Worm (Caenorhabditis elegans) whole organism, early embryonic: ENCODE data around the gene W08G11.3.
A peak's percentile ranks its signal among the peaks of the same experiment; 100 is the strongest.
"Not testable (repeated sequence)": the region's sequence is repeated elsewhere in the genome, so short reads cannot be mapped to it uniquely, and the experiment has no call there.

Experiments
- B0310.2 ChIP-seq: sonication (generic microtip); optimal IDR thresholded peaks from 2 replicates; lab custom pipeline; 2016; ENCODE audit warnings: mild to moderate bottlenecking, missing genetic modification characterization, missing compliant biosample characterization
- F13C5.2 ChIP-seq: sonication (generic microtip); optimal IDR thresholded peaks from 2 replicates; lab custom pipeline; 2017; ENCODE audit warnings: mild to moderate bottlenecking, missing genetic modification characterization, inconsistent platforms, missing compliant biosample characterization
- aly-1 ChIP-seq: sonication (generic microtip); optimal IDR thresholded peaks from 2 replicates; lab custom pipeline; 2016; ENCODE audit warnings: missing genetic modification characterization, missing compliant biosample characterization
- ama-1 ChIP-seq: fragments of 150-350 bp; optimal IDR thresholded peaks from 2 replicates; lab custom pipeline; 2014
- ceh-13 ChIP-seq: fragments of 200-800 bp; sonication (Bioruptor generic); optimal IDR thresholded peaks from 2 replicates; lab custom pipeline; 2018; ENCODE audit warnings: mild to moderate bottlenecking, missing genetic modification characterization, missing compliant biosample characterization
- ceh-36 ChIP-seq: sonication (generic microtip); optimal IDR thresholded peaks from 2 replicates; lab custom pipeline; 2016; ENCODE audit warnings: missing genetic modification characterization, inconsistent platforms, missing compliant biosample characterization
- ets-7 ChIP-seq: sonication (generic microtip); optimal IDR thresholded peaks from 2 replicates; lab custom pipeline; 2016; ENCODE audit warnings: missing genotype, missing genetic modification characterization, missing compliant biosample characterization
- flt-1 ChIP-seq: fragments of 200-800 bp; sonication (Bioruptor generic); IDR thresholded peaks from 2 replicates; pipeline ENCODE4 v1.3.6; 2022; ENCODE audit warnings: missing genetic modification characterization, missing compliant biosample characterization
- hmbx-1 ChIP-seq: sonication (generic microtip); optimal IDR thresholded peaks from 2 replicates; lab custom pipeline; 2016; ENCODE audit warnings: mild to moderate bottlenecking, missing genetic modification characterization, missing compliant biosample characterization
- hmg-4 ChIP-seq: fragments of 200-800 bp; sonication (Bioruptor generic); optimal IDR thresholded peaks from 2 replicates; lab custom pipeline; 2018; ENCODE audit warnings: mild to moderate bottlenecking, missing genetic modification characterization, missing compliant biosample characterization
- hnd-1 ChIP-seq: sonication (generic microtip); optimal IDR thresholded peaks from 2 replicates; lab custom pipeline; 2016; ENCODE audit warnings: missing genetic modification characterization, missing compliant biosample characterization
- pes-1 ChIP-seq: fragments of 200-800 bp; sonication (Bioruptor generic); IDR thresholded peaks from 2 replicates; pipeline ENCODE4 v1.3.6; 2022; ENCODE audit warnings: missing genetic modification reagents, missing genetic modification characterization, missing compliant biosample characterization
- scrt-1 ChIP-seq: fragments of 200-800 bp; sonication (Bioruptor generic); IDR thresholded peaks from 2 replicates; pipeline ENCODE4 v1.3.6; 2022; ENCODE audit warnings: missing genetic modification characterization, missing compliant biosample characterization
- sea-1 ChIP-seq: fragments of 200-800 bp; sonication (Bioruptor generic); conservative IDR thresholded peaks from 2 replicates; pipeline ENCODE4 v1.3.6; 2022; ENCODE audit warnings: missing genetic modification characterization, missing compliant biosample characterization
- tbx-11 ChIP-seq: fragments of 200-800 bp; sonication (Bioruptor generic); IDR thresholded peaks from 2 replicates; pipeline ENCODE4 v1.3.6; 2022; ENCODE audit warnings: missing genetic modification characterization, missing compliant biosample characterization
- tbx-37 ChIP-seq: fragments of 200-800 bp; sonication (Bioruptor generic); conservative IDR thresholded peaks from 2 replicates; pipeline ENCODE4 v1.3.6; 2022; ENCODE audit warnings: missing genetic modification reagents, missing genetic modification characterization, missing compliant biosample characterization
- tra-4 ChIP-seq: sonication (generic microtip); optimal IDR thresholded peaks from 2 replicates; lab custom pipeline; 2017; ENCODE audit warnings: missing genetic modification characterization, missing compliant biosample characterization

W08G11.3 gene

ce11 chrV:16367575-16367974, at the start of gene W08G11.3:
W08G11.3 (plus strand) TSS chrV:16367681.
- no peak for TF ChIP-seq ceh-36 (tag; lab: Kevin White, UChicago)
- TF ChIP-seq ama-1 (lab: Kevin White, UChicago) = peak; percentile 56

DNA sequence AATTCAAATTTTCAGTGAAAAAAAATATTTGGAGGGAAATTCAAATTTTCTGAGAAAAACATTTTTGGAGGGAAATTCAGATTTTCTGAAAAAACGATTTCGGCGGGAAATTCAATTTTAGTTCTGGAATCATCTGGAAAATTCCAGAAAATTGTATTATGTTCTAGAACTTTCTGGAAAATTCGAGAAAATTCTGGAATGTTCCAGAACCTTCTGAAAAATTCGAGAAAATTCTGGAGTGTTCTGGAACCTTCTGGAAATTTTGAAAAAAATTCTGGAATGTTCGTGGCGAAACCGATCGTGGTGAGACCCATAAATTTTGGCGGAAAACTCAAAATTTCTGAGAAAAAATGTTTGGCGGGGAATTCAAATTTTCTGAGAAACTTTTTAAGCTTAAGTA, 45.3 kb upstream of the W08G11.3 start:
- no peak for TF ChIP-seq B0310.2 (tag; lab: Kevin White, UChicago)
- no peak for TF ChIP-seq aly-1 (tag; lab: Kevin White, UChicago)
- TF ChIP-seq flt-1 (GFP tag; lab: Robert Waterston, UW) = no peak
- no peak for TF ChIP-seq tbx-37
- no peak for TF ChIP-seq F13C5.2 (tag; lab: Kevin White, UChicago)
- TF ChIP-seq tbx-11 = no peak
- TF ChIP-seq pes-1 (GFP tag; lab: Robert Waterston, UW) = no peak
- TF ChIP-seq ets-7 (tag; lab: Kevin White, UChicago) = no peak
- no peak for TF ChIP-seq scrt-1
- TF ChIP-seq ceh-36 (tag; lab: Kevin White, UChicago) = no peak
- no peak for TF ChIP-seq hmg-4 (GFP tag; lab: Kevin White, UChicago)
- TF ChIP-seq ceh-13 = no peak

ce11 chrV:16328849-16329248, 38.6 kb upstream of the W08G11.3 start, which contains the start of gene F57G8.7:
F57G8.7 (plus strand) TSS chrV:16329149.
- no peak for TF ChIP-seq aly-1 (tag; lab: Kevin White, UChicago)
- TF ChIP-seq B0310.2 (tag; lab: Kevin White, UChicago) = no peak
- TF ChIP-seq F13C5.2 (tag; lab: Kevin White, UChicago) = no peak
- no peak for TF ChIP-seq pes-1 (GFP tag; lab: Robert Waterston, UW)
- TF ChIP-seq hmbx-1 (tag; lab: Kevin White, UChicago) = no peak
- no peak for TF ChIP-seq hnd-1 (tag; lab: Kevin White, UChicago)
- TF ChIP-seq tbx-37 = no peak
- no peak for TF ChIP-seq tra-4
- no peak for TF ChIP-seq flt-1 (GFP tag; lab: Robert Waterston, UW)
- no peak for TF ChIP-seq ets-7 (tag; lab: Kevin White, UChicago)

DNA sequence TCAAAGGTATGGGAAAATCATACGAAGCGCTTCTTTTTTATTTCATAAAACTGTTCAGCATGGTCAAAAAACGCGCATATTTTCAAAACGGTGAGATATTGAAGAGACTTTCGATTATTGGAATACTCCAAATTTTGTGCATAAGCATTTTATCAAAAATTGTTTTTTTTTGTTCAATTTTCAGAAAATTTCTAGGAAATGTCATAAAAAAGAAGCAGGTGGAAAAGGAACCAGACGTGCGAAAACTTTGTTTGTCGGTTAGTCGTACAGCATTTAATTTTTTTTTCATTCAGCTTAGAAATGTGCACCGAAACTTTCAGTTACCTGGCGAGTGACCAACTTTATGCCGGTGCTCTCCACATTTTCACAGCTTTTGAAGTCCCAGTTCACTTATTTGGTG, 34.1 kb upstream of the W08G11.3 start, which contains the start of gene srh-167:
srh-167 (plus strand) TSS at position 301 of the 400 bp plus-strand sequence.
- TF ChIP-seq hmbx-1 (tag; lab: Kevin White, UChicago) (no peak), hnd-1 (tag; lab: Kevin White, UChicago) (no peak)

DNA sequence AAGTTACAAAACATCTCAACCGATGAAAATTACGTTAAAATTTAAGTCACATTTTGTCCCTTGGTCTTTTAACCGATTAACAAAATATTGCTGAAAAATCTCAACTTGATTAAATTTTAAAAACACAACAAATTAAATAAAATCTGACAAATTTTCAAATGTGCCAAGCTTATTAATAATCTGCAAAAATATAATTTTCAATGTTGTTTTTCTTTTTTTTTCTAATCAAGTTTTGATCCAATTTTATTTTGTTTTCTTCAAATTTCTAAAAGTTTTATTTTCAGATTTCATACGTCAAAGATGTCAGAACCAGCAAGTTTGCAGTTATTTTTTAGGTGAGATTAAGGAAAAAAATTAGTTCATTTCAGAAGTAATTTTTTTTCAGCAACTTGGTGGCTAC, 31.2 kb upstream of the W08G11.3 start, which contains the start of gene srw-87:
srw-87 (plus strand) TSS at position 301 of the 400 bp plus-strand sequence.
- TF ChIP-seq tbx-11 (no peak), ceh-36 (tag; lab: Kevin White, UChicago) (no peak), ets-7 (tag; lab: Kevin White, UChicago) (no peak), F13C5.2 (tag; lab: Kevin White, UChicago) (no peak), hmg-4 (GFP tag; lab: Kevin White, UChicago) (no peak)

ce11 chrV:16338287-16339092, 29.0 kb upstream of the W08G11.3 start, which contains the start of gene slc-9B.2:
slc-9B.2 (plus strand) TSS chrV:16339042.
- TF ChIP-seq B0310.2 (tag; lab: Kevin White, UChicago); flt-1 (GFP tag; lab: Robert Waterston, UW); hnd-1 (tag; lab: Kevin White, UChicago): not testable (repeated sequence)

ce11 chrV:16342258-16342618, 25.2 kb upstream of the W08G11.3 start, which contains the start of gene nhr-193:
nhr-193 (plus strand) TSS chrV:16342308.
- TF ChIP-seq scrt-1 = no peak
- TF ChIP-seq sea-1 (GFP tag; lab: Robert Waterston, UW) = no peak
- TF ChIP-seq ama-1 (lab: Kevin White, UChicago) = no peak
- TF ChIP-seq F13C5.2 (tag; lab: Kevin White, UChicago) = no peak
- TF ChIP-seq ceh-13 = no peak
- TF ChIP-seq flt-1 (GFP tag; lab: Robert Waterston, UW) = no peak
- no peak for TF ChIP-seq ceh-36 (tag; lab: Kevin White, UChicago)
- TF ChIP-seq tbx-11 = no peak
- TF ChIP-seq hnd-1 (tag; lab: Kevin White, UChicago) = no peak
- TF ChIP-seq B0310.2 (tag; lab: Kevin White, UChicago) = no peak
- TF ChIP-seq ets-7 (tag; lab: Kevin White, UChicago) = no peak
- TF ChIP-seq tra-4 = no peak
- TF ChIP-seq tbx-37 = no peak
- TF ChIP-seq pes-1 (GFP tag; lab: Robert Waterston, UW) = no peak
- no peak for TF ChIP-seq hmg-4 (GFP tag; lab: Kevin White, UChicago)
- no peak for TF ChIP-seq hmbx-1 (tag; lab: Kevin White, UChicago)
- TF ChIP-seq aly-1 (tag; lab: Kevin White, UChicago) = no peak

- no peak for TF ChIP-seq pes-1 (GFP tag; lab: Robert Waterston, UW)
- no peak for TF ChIP-seq B0310.2 (tag; lab: Kevin White, UChicago)
These were observed 20.9 kb upstream of the W08G11.3 start, which contains the start of the genes W08G11.5 and W08G11.1 for ce11 chrV:16346406-16347108. W08G11.5 (minus strand) TSS chrV:16346506. W08G11.1 (plus strand) TSS chrV:16347058.
